Worm (Caenorhabditis elegans): ENCODE measurements around the gene C15H9.9.

DNA sequence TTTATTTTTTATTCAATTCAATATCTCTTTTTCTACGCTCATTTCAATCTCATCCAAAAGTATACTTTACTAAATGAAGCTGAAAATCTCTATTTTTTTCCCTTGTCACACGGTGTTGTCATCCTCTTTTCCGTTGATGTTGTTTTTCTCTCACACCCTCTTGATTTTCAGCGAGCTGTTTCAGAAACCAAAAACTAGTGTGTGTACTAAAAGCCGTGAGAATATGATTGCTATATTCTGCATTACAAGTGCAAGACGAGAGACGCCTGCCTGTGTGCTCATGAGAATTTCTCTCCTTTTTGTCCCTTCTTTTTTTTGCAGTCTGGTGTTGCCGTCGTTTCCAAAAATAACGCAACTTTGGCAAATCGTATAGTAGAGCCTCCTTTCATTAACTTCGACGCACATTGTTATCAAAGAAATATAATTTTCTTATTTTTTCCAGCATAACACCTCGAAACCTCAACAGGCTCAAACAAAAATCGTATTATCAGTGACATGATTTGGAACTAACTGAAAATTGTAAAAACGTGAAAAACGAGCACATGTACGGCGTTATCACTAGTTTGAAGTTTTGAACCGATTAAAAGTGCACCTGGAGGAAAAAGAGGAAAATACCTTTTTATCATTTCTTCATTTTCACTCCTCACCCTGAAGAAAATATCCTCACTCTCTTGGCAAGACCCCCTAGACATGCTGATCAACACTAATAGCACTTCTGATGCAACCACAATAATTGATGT is 9.8 kb downstream of the C15H9.9 start, which contains the start of gene C15H9.2:
- TF ChIP-seq lin-39 (tag; optimal IDR thresholded peaks at IDR 0.05) (no peak), nhr-11 (tag; optimal IDR thresholded peaks at IDR 0.05) (no peak), nhr-25 (tag; optimal IDR thresholded peaks at IDR 0.05) (no peak), ztf-11 (tag; optimal IDR thresholded peaks at IDR 0.05) (no peak), nhr-237 (tag; optimal IDR thresholded peaks at IDR 0.05) (no peak), ama-1 (optimal IDR thresholded peaks at IDR 0.05) (no peak)

Data from whole organism, L2 larva.